Fruit fly (Drosophila melanogaster): ENCODE results near the gene Rbp9.

Rbp9 gene

DNA sequence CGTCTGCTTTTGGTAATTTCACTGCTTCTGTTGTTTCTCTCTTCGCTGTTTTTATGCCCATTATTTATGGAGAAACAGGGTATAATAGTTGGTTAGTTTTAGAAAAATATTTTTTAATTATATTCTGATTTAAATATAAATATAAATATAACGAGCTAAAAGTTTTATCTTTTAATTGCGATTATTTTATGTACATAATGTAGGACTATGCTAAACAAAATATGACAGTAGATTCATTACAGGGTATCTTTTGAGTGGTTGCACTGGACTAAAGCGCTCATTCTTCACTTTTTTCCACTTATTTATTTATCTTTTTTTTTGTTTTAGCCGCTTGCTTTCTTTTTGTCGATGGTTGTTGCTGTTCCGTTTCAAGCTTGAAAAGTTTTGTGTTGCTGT lies 49.5 kb upstream of the Rbp9 start (continued):
- TF ChIP-seq Bdp1 (GFP tag; optimal IDR thresholded peaks at IDR 0.05) (no peak), CG43689 (GFP tag; IDR thresholded peaks at IDR 0.05) (peak; percentile 41), hb (GFP tag; IDR thresholded peaks at IDR 0.05; ENCODE audit: partially characterized antibody) (no peak), CG10321 (GFP tag; IDR thresholded peaks at IDR 0.05) (no peak), CG18262 (tag; optimal IDR thresholded peaks at IDR 0.05) (peak; percentile 46), Asciz (GFP tag; optimal IDR thresholded peaks at IDR 0.05) (peak; percentile 33), sug (tag; optimal IDR thresholded peaks at IDR 0.05) (no peak), Six4 (GFP tag; optimal IDR thresholded peaks at IDR 0.05) (no peak), dysf (GFP tag; IDR thresholded peaks at IDR 0.05) (peak; percentile 56; the same call in 1 of the 3 replicates), aop (GFP tag; IDR thresholded peaks at IDR 0.05) (no peak), hkb (optimal IDR thresholded peaks at IDR 0.05) (no peak), hkb (GFP tag; IDR thresholded peaks at IDR 0.05) (peak; percentile 66), Hey (tag; optimal IDR thresholded peaks at IDR 0.05) (no peak), Lpt (GFP tag; optimal IDR thresholded peaks at IDR 0.05) (no peak), Abd-B (GFP tag; optimal IDR thresholded peaks at IDR 0.05) (peak; percentile 21), CG6689 (GFP tag; IDR thresholded peaks at IDR 0.05) (peak; percentile 65), CkIIα-i1 (GFP tag; IDR thresholded peaks at IDR 0.05) (no peak), CG30020 (tag; optimal IDR thresholded peaks at IDR 0.05) (no peak), Dll (GFP tag; IDR thresholded peaks at IDR 0.05; ENCODE audit: partially characterized antibody) (no peak), danr (GFP tag; IDR thresholded peaks at IDR 0.05) (no peak), CG2202 (tag; optimal IDR thresholded peaks at IDR 0.05) (no peak), Lhr (GFP tag; optimal IDR thresholded peaks at IDR 0.05) (no peak), CG4360 (GFP tag; IDR thresholded peaks at IDR 0.05) (no peak), PHDP (tag; optimal IDR thresholded peaks at IDR 0.05) (peak; percentile 59), Drgx (GFP tag; IDR thresholded peaks at IDR 0.05) (peak; percentile 50), CG13894 (tag; optimal IDR thresholded peaks at IDR 0.05) (no peak), sens (GFP tag) (no peak), CG6683 (GFP tag; optimal IDR thresholded peaks at IDR 0.05) (no peak), CTCF (GFP tag; optimal IDR thresholded peaks at IDR 0.05) (no peak), Spps (tag; optimal IDR thresholded peaks at IDR 0.05) (no peak), dmrt11E (tag; optimal IDR thresholded peaks at IDR 0.05) (no peak), BEAF-32 (GFP tag; optimal IDR thresholded peaks at IDR 0.05) (no peak), ap (GFP tag; IDR thresholded peaks at IDR 0.05) (no peak), fd102C (GFP tag; optimal IDR thresholded peaks at IDR 0.05) (no peak), CG7556 (GFP tag; optimal IDR thresholded peaks at IDR 0.05) (peak; percentile 26), HLH3B (GFP tag; IDR thresholded peaks at IDR 0.05) (peak; percentile 49), CG1602 (GFP tag; optimal IDR thresholded peaks at IDR 0.05) (peak; percentile 6), CG2116 (GFP tag; optimal IDR thresholded peaks at IDR 0.05) (peak; percentile 12), lab (GFP tag; optimal IDR thresholded peaks at IDR 0.05) (peak; percentile 40), B-H2 (GFP tag; optimal IDR thresholded peaks at IDR 0.05) (no peak), fru (optimal IDR thresholded peaks at IDR 0.05) (no peak), CG18476 (GFP tag; optimal IDR thresholded peaks at IDR 0.05) (no peak), gcm (GFP tag; optimal IDR thresholded peaks at IDR 0.05) (peak; percentile 30), GATAe (GFP tag; conservative IDR thresholded peaks at IDR 0.05) (no peak), CG11696 (GFP tag; IDR thresholded peaks at IDR 0.05) (no peak), wdn (GFP tag; IDR thresholded peaks at IDR 0.05) (no peak), BtbVII (GFP tag; optimal IDR thresholded peaks at IDR 0.05) (no peak), CG10543 (GFP tag; optimal IDR thresholded peaks at IDR 0.05) (no peak), fd64A (GFP tag; optimal IDR thresholded peaks at IDR 0.05) (no peak), ewg (GFP tag; optimal IDR thresholded peaks at IDR 0.05) (peak; percentile 40), toy (GFP tag; IDR thresholded peaks at IDR 0.05) (no peak), Mrtf (GFP tag; IDR thresholded peaks at IDR 0.05) (no peak), CG12659 (GFP tag; optimal IDR thresholded peaks at IDR 0.05) (peak; percentile 40)

Data from whole organism, embryonic.